Fruit fly (Drosophila melanogaster): ENCODE results near the gene CG9119.

The CG9119 gene

DNA sequence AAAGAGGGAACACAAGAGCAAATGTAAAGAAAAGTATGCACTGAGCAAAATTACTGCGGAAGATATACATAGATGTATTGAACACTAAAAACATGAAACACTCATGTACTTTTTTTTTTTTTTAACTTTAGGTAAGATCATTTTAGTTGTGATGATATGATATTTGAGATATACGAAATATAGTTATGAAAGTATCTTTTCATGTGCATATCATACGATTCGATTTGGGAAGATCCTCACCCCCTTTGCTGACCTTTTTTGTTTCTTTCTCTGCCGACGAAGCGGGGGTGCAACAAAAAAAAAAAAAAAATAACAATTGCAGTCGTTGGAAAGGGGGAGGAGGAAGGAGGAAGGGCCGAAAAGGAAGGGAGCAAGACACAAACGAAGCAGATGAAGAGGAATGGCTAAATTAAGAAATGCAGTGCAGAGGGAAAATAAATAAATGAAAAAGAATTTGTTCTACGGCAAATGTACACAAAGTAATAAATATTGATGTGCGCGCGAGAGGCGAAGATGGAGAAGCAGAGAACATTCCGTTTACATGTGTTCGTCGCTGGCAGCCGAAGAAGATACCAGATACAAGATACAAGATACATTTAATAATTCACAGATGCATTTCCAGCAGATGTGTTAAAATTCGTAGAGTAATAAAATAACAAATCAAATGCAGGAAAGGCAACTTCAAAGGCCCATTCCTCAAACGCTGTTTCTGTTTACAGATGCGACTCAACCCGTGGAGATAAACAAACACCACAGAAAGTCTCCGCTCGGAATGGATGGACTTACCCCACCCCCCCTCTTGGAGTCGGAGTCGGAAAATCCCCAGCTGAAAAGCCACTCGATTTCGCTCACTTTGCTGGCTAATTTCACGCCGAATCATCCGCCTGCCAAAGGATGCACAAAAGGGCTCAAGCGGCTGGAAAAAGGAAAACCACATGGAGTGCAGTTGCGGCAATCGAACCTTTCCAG, 37.4 kb downstream of the CG9119 start (continued):
- TF ChIP-seq CG17359 (tag; optimal IDR thresholded peaks at IDR 0.05): peak; percentile 40
- peak; percentile 12 for TF ChIP-seq ATbp (GFP tag; optimal IDR thresholded peaks at IDR 0.05)
- TF ChIP-seq dmrt11E (tag; optimal IDR thresholded peaks at IDR 0.05): peak; percentile 64
- no peak for TF ChIP-seq oc (tag; optimal IDR thresholded peaks at IDR 0.05)
- peak; percentile 45 for TF ChIP-seq kni (GFP tag; optimal IDR thresholded peaks at IDR 0.05)
- peak; percentile 19 for TF ChIP-seq CG7745 (tag; optimal IDR thresholded peaks at IDR 0.05)
- TF ChIP-seq bsh (GFP tag; optimal IDR thresholded peaks at IDR 0.05): peak in 1 of 2 experiments; percentile 52
- no peak for TF ChIP-seq stc (GFP tag; IDR thresholded peaks at IDR 0.05)
- peak; percentile 48; the same call in 1 of the 2 replicates for TF ChIP-seq peb (GFP tag; IDR thresholded peaks at IDR 0.05)
- TF ChIP-seq Xbp1 (GFP tag; optimal IDR thresholded peaks at IDR 0.05): peak; percentile 0
- no peak for TF ChIP-seq CG4854 (GFP tag; optimal IDR thresholded peaks at IDR 0.05)
- peak; percentile 53 for TF ChIP-seq pum (GFP tag; optimal IDR thresholded peaks at IDR 0.05)
- TF ChIP-seq emc (GFP tag; optimal IDR thresholded peaks at IDR 0.05): no peak
- peak; percentile 36 for TF ChIP-seq chif (GFP tag; optimal IDR thresholded peaks at IDR 0.05)
- peak; percentile 56 for TF ChIP-seq gsb-n (tag; optimal IDR thresholded peaks at IDR 0.05)
- TF ChIP-seq Oli (tag; optimal IDR thresholded peaks at IDR 0.05): no peak
- TF ChIP-seq Mrtf (GFP tag; IDR thresholded peaks at IDR 0.05): no peak
- TF ChIP-seq grn (GFP tag; optimal IDR thresholded peaks at IDR 0.05): no peak
- TF ChIP-seq Ptx1 (GFP tag; IDR thresholded peaks at IDR 0.05): 0 out of 2 replicates have a peak, but pooled peaks have one; percentile 11
- no peak for TF ChIP-seq CG8359 (GFP tag; optimal IDR thresholded peaks at IDR 0.05; ENCODE audit: borderline replicate concordance)
- no peak for TF ChIP-seq hkb (optimal IDR thresholded peaks at IDR 0.05)
- TF ChIP-seq hkb (GFP tag; IDR thresholded peaks at IDR 0.05): peak; percentile 35
- TF ChIP-seq CG12659 (GFP tag; optimal IDR thresholded peaks at IDR 0.05): no peak
- peak; percentile 32 for TF ChIP-seq Ets65A (GFP tag)
- TF ChIP-seq CG14965 (GFP tag; optimal IDR thresholded peaks at IDR 0.05; ENCODE audit: borderline replicate concordance): no peak
- peak; percentile 87 for TF ChIP-seq CG17829 (tag; optimal IDR thresholded peaks at IDR 0.05)
- peak; percentile 17 for TF ChIP-seq CG10267 (tag; optimal IDR thresholded peaks at IDR 0.05)
- TF ChIP-seq gfzf (GFP tag; optimal IDR thresholded peaks at IDR 0.05): no peak
- peak; percentile 14; the same call in 1 of the 3 replicates for TF ChIP-seq CG2199 (GFP tag; IDR thresholded peaks at IDR 0.05)
- TF ChIP-seq CG14667 (GFP tag; IDR thresholded peaks at IDR 0.05): peak; percentile 36; the same call in 1 of the 2 replicates
- TF ChIP-seq Hr78 (GFP tag; optimal IDR thresholded peaks at IDR 0.05): peak in 1 of 2 experiments; percentile 7
- TF ChIP-seq unpg (GFP tag; optimal IDR thresholded peaks at IDR 0.05): peak; percentile 25
- no peak for TF ChIP-seq CHES-1-like (GFP tag; optimal IDR thresholded peaks at IDR 0.05)
- peak; percentile 84 for TF ChIP-seq pros (GFP tag; optimal IDR thresholded peaks at IDR 0.05)
- peak; percentile 72 for TF ChIP-seq Camta (GFP tag; optimal IDR thresholded peaks at IDR 0.05)
- peak; percentile 19; the same call in 1 of the 2 replicates for TF ChIP-seq ttk (GFP tag; IDR thresholded peaks at IDR 0.05)
- no peak for TF ChIP-seq CG10209 (GFP tag; optimal IDR thresholded peaks at IDR 0.05)
- no peak for TF ChIP-seq CG13775 (GFP tag; optimal IDR thresholded peaks at IDR 0.05)
- no peak for TF ChIP-seq CG16815 (GFP tag; optimal IDR thresholded peaks at IDR 0.05)
- TF ChIP-seq cwo (GFP tag; optimal IDR thresholded peaks at IDR 0.05): no peak
- no peak for TF ChIP-seq sc (optimal IDR thresholded peaks at IDR 0.05)
- TF ChIP-seq sc (GFP tag; optimal IDR thresholded peaks at IDR 0.05): no peak
- peak; percentile 31 for TF ChIP-seq crc (GFP tag; optimal IDR thresholded peaks at IDR 0.05)
- TF ChIP-seq ase (GFP tag; IDR thresholded peaks at IDR 0.05): no peak
- TF ChIP-seq az2 (GFP tag; optimal IDR thresholded peaks at IDR 0.05): peak; percentile 42
- peak; percentile 65 for TF ChIP-seq croc (GFP tag; conservative IDR thresholded peaks at IDR 0.05)
- TF ChIP-seq Tbp (GFP tag; optimal IDR thresholded peaks at IDR 0.05): no peak
- peak; percentile 52 for TF ChIP-seq CG12391 (tag; optimal IDR thresholded peaks at IDR 0.05)
